Worm (Caenorhabditis elegans) whole organism, late embryonic: ENCODE measurements around the gene ift-139.

ENCODE experiments used
- hlh-6 ChIP-seq: sonication (generic microtip); optimal IDR thresholded peaks from 2 replicates; lab custom pipeline; 2016; ENCODE audit warnings: missing genotype, missing genetic modification characterization, missing compliant biosample characterization
- rnt-1 ChIP-seq: sonication (generic microtip); optimal IDR thresholded peaks from 2 replicates; lab custom pipeline; 2016; ENCODE audit warnings: missing genetic modification characterization, missing compliant biosample characterization

ce11 chrIII:5988010-5988409 lies 51.3 kb downstream of the ift-139 start:
- TF ChIP-seq hlh-6 (tag; lab: Kevin White, UChicago) (no peak), rnt-1 (tag; lab: Kevin White, UChicago) (no peak)
